Worm (Caenorhabditis elegans): Measurements from ENCODE around the gene nhr-130.

The nhr-130 gene

ce11 chrV:449130-449529 lies 34.0 kb downstream of the nhr-130 start, which contains the start of gene srh-35:
Gene srh-35, minus strand, starts transcription at chrV:449230.
- TF ChIP-seq elt-1 (tag; optimal IDR thresholded peaks at IDR 0.05; ENCODE audit: borderline replicate concordance, insufficient read depth) (no peak), flh-1 (GFP tag; optimal IDR thresholded peaks at IDR 0.05) (no peak), ces-1 (GFP tag; optimal IDR thresholded peaks at IDR 0.05) (no peak), elt-3 (tag; optimal IDR thresholded peaks at IDR 0.05) (no peak), mab-5 (tag; optimal IDR thresholded peaks at IDR 0.05) (no peak)

- TF ChIP-seq lin-32 (GFP tag; optimal IDR thresholded peaks at IDR 0.05) (no peak), ham-2 (GFP tag; optimal IDR thresholded peaks at IDR 0.05) (no peak), cnd-1 (tag; optimal IDR thresholded peaks at IDR 0.05) (no peak), hlh-1 (tag; optimal IDR thresholded peaks at IDR 0.05) (no peak), ceh-39 (tag; optimal IDR thresholded peaks at IDR 0.05) (no peak), unc-39 (tag; optimal IDR thresholded peaks at IDR 0.05) (no peak), nhr-76 (tag; optimal IDR thresholded peaks at IDR 0.05) (no peak), flh-1 (GFP tag; optimal IDR thresholded peaks at IDR 0.05) (no peak), elt-1 (tag; optimal IDR thresholded peaks at IDR 0.05; ENCODE audit: borderline replicate concordance, insufficient read depth) (no peak)
These were observed 36.2 kb downstream of the nhr-130 start for ce11 chrV:446988-447387.

- TF ChIP-seq flh-1 (GFP tag; optimal IDR thresholded peaks at IDR 0.05) (no peak), nhr-12 (tag; optimal IDR thresholded peaks at IDR 0.05) (no peak), mls-2 (tag; optimal IDR thresholded peaks at IDR 0.05) (no peak), nhr-28 (tag; optimal IDR thresholded peaks at IDR 0.05) (no peak), nhr-2 (tag; optimal IDR thresholded peaks at IDR 0.05) (no peak), hlh-1 (tag; optimal IDR thresholded peaks at IDR 0.05) (no peak), elt-3 (tag; optimal IDR thresholded peaks at IDR 0.05) (no peak)
These were observed 36.6 kb downstream of the nhr-130 start, which contains the start of gene srh-34 for ce11 chrV:446574-446973. Gene srh-34, minus strand, starts transcription at chrV:446674.

ce11 chrV:443193-443592 lies 39.9 kb downstream of the nhr-130 start, which contains the start of gene srh-33:
Gene srh-33, minus strand, starts transcription at chrV:443293.
- TF ChIP-seq nhr-28 (tag; optimal IDR thresholded peaks at IDR 0.05) = no peak
- no peak for TF ChIP-seq blmp-1 (tag; optimal IDR thresholded peaks at IDR 0.05)
- no peak for TF ChIP-seq lin-32 (GFP tag; optimal IDR thresholded peaks at IDR 0.05)
- TF ChIP-seq flh-1 (GFP tag; optimal IDR thresholded peaks at IDR 0.05) = no peak
- no peak for TF ChIP-seq drap-1 (GFP tag; optimal IDR thresholded peaks at IDR 0.05)
- no peak for TF ChIP-seq sptf-1 (tag; optimal IDR thresholded peaks at IDR 0.05)
- no peak for TF ChIP-seq zip-8 (tag; optimal IDR thresholded peaks at IDR 0.05)
- TF ChIP-seq ham-2 (GFP tag; optimal IDR thresholded peaks at IDR 0.05) = no peak
- TF ChIP-seq mep-1 (tag; optimal IDR thresholded peaks at IDR 0.05) = no peak
- TF ChIP-seq ceh-43 (GFP tag; optimal IDR thresholded peaks at IDR 0.05) = no peak
- TF ChIP-seq elt-3 (tag; optimal IDR thresholded peaks at IDR 0.05) = no peak
- TF ChIP-seq lsy-2 (tag; optimal IDR thresholded peaks at IDR 0.05) = no peak
- TF ChIP-seq lin-13 (tag; optimal IDR thresholded peaks at IDR 0.05) = no peak
- no peak for TF ChIP-seq mls-2 (tag; optimal IDR thresholded peaks at IDR 0.05)
- TF ChIP-seq cnd-1 (tag; optimal IDR thresholded peaks at IDR 0.05) = no peak

- TF ChIP-seq flh-1 (GFP tag; optimal IDR thresholded peaks at IDR 0.05) (no peak), nhr-28 (tag; optimal IDR thresholded peaks at IDR 0.05) (no peak), elt-3 (tag; optimal IDR thresholded peaks at IDR 0.05) (no peak), bed-3 (GFP tag; optimal IDR thresholded peaks at IDR 0.05) (no peak)
These were observed 42.2 kb downstream of the nhr-130 start, which contains the start of gene B0554.7 for ce11 chrV:440923-441322. Gene B0554.7, minus strand, starts transcription at chrV:441023.

ce11 chrV:439183-439749 lies 43.9 kb downstream of the nhr-130 start:
- TF ChIP-seq nhr-2 (tag; optimal IDR thresholded peaks at IDR 0.05) = no peak
- TF ChIP-seq elt-1 (tag; optimal IDR thresholded peaks at IDR 0.05; ENCODE audit: borderline replicate concordance, insufficient read depth) = no peak
- TF ChIP-seq ham-2 (GFP tag; optimal IDR thresholded peaks at IDR 0.05) = no peak
- TF ChIP-seq blmp-1 (tag; optimal IDR thresholded peaks at IDR 0.05) = no peak
- no peak for TF ChIP-seq mab-5 (tag; optimal IDR thresholded peaks at IDR 0.05)
- TF ChIP-seq zip-8 (tag; optimal IDR thresholded peaks at IDR 0.05) = no peak
- TF ChIP-seq bed-3 (GFP tag; optimal IDR thresholded peaks at IDR 0.05) = no peak
- TF ChIP-seq ces-1 (GFP tag; optimal IDR thresholded peaks at IDR 0.05) = no peak
- no peak for TF ChIP-seq ztf-11 (tag; optimal IDR thresholded peaks at IDR 0.05)
- TF ChIP-seq drap-1 (GFP tag; optimal IDR thresholded peaks at IDR 0.05) = no peak
- TF ChIP-seq mls-2 (tag; optimal IDR thresholded peaks at IDR 0.05) = no peak
- no peak for TF ChIP-seq flh-1 (GFP tag; optimal IDR thresholded peaks at IDR 0.05)
- TF ChIP-seq mep-1 (tag; optimal IDR thresholded peaks at IDR 0.05) = no peak
- TF ChIP-seq lsy-2 (tag; optimal IDR thresholded peaks at IDR 0.05) = no peak
- TF ChIP-seq unc-39 (tag; optimal IDR thresholded peaks at IDR 0.05) = no peak
- TF ChIP-seq nhr-28 (tag; optimal IDR thresholded peaks at IDR 0.05) = no peak
- no peak for TF ChIP-seq nhr-12 (tag; optimal IDR thresholded peaks at IDR 0.05)

Measured in whole organism, mixed stage, embryonic.